Worm (Caenorhabditis elegans): ENCODE results near the gene dib-1.

DNA sequence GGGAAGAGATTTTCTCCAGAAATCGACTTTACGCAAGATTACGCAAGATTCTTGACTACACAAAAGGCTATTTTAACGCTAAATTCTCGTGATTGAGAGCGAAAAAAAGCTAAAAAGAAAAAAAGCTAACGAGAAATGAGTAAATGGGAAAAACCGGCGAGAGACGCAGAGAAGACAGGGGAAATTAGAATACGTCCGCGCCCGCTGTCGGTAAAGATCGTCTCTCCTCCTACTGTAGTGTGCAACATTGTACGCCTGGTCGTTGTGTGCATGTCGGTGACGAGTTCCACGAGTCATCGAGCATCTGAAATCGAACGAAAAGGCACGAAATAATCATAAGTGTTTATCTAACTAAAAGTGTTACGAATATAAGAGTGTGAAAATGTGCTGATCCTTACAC is 23.9 kb downstream of the dib-1 start:
- TF ChIP-seq aly-2 (tag; optimal IDR thresholded peaks at IDR 0.05) = no peak
- TF ChIP-seq snpc-4 (tag; optimal IDR thresholded peaks at IDR 0.05) = no peak

Data from whole organism, L4 larva.